Fruit fly (Drosophila melanogaster) S2 (cell line): ENCODE results near the gene smp-30.

ENCODE experiments used
- CG8478 ChIP-seq: fragments of >200 bp; optimal IDR thresholded peaks from 2 replicates; lab custom pipeline; 2018
- CTCF ChIP-seq, 2 experiments: fragments of >200 bp; optimal IDR thresholded peaks; 2 replicates each; lab custom pipeline; 2018

dm6 chr3R:14713776-14714146 lies 37.3 kb downstream of the smp-30 start:
- no peak for TF ChIP-seq CTCF (optimal IDR thresholded peaks at IDR 0.05; lab: Kevin White, UChicago)
- TF ChIP-seq CG8478 (lab: Kevin White, UChicago), result no peak
